Fruit fly (Drosophila melanogaster) whole organism, larva: Measurements from ENCODE around the gene CG42541.

Experiments
- noc ChIP-seq: fragments of 200-800 bp; sonication (Bioruptor generic); optimal IDR thresholded peaks from 3 replicates; lab custom pipeline; 2019; ENCODE audit warnings: missing biosample characterization, mild to moderate bottlenecking, missing genetic modification characterization, moderate library complexity

The CG42541 gene

dm6 chrX:3886751-3887150, 43.6 kb downstream of the CG42541 start:
- TF ChIP-seq noc: no peak

dm6 chrX:3883904-3884303, 46.5 kb downstream of the CG42541 start, which contains the start of gene CG15239:
Gene CG15239 (plus strand): TSS chrX:3884168.
- no peak for TF ChIP-seq noc

- peak; percentile 2 for TF ChIP-seq noc
Observed at dm6 chrX:3880645-3881316, 49.6 kb downstream of the CG42541 start, which contains the start of gene VhaAC39-1. Gene VhaAC39-1 (plus strand): TSS chrX:3880748.

dm6 chrX:3874949-3875348, 55.4 kb downstream of the CG42541 start:
- no peak for TF ChIP-seq noc

dm6 chrX:3874452-3874851, 55.9 kb downstream of the CG42541 start:
- no peak for TF ChIP-seq noc

- TF ChIP-seq noc: peak; percentile 18
Observed at dm6 chrX:3871889-3872409, 58.4 kb downstream of the CG42541 start, which contains the start of gene yin. Gene yin (minus strand): TSS chrX:3871939.

dm6 chrX:3870577-3870976, 59.8 kb downstream of the CG42541 start:
- peak; percentile 52 for TF ChIP-seq noc

- peak; percentile 70 for TF ChIP-seq noc
Observed at dm6 chrX:3869092-3869491, 61.3 kb downstream of the CG42541 start.

- TF ChIP-seq noc: no peak
Observed at dm6 chrX:3868456-3869023, 61.8 kb downstream of the CG42541 start, which contains the start of gene CG2930. Gene CG2930 (plus strand): TSS chrX:3868973.

dm6 chrX:3867782-3868181, 62.6 kb downstream of the CG42541 start:
- no peak for TF ChIP-seq noc

dm6 chrX:3866844-3867457, 63.4 kb downstream of the CG42541 start:
- TF ChIP-seq noc: no peak

- TF ChIP-seq noc: no peak
Observed at dm6 chrX:3866104-3866503, 64.3 kb downstream of the CG42541 start.

dm6 chrX:3862319-3862919, 68.0 kb downstream of the CG42541 start:
- no peak for TF ChIP-seq noc

- no peak for TF ChIP-seq noc
Observed at dm6 chrX:3861183-3861582, 69.2 kb downstream of the CG42541 start.

- no peak for TF ChIP-seq noc
Observed at dm6 chrX:3849419-3850028, 80.9 kb downstream of the CG42541 start.

- no peak for TF ChIP-seq noc
Observed at dm6 chrX:3846393-3846792, 84.0 kb downstream of the CG42541 start.
